Worm (Caenorhabditis elegans): Measurements from ENCODE around the gene C02B8.7.

The C02B8.7 gene

DNA sequence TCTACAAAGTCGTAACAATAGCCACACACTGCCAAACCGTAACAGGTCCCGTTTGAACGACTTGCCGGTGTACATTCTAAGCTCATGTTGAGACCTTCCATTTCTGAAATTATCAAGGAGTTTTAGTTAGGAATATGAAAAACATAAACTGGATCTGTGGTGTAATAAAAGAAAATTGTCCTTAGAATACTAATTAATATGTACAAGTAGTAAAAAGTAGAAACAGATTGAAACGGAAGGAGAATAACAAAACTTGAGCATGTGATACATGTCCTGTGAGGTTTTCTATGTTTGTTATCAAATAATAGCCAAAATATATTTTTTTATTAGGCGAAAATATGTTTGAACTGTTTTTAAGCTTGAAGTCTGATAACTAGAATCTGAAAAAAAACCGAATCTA, 8.1 kb downstream of the C02B8.7 start, which contains the start of gene frpr-1:
Gene frpr-1, minus strand, starts transcription at position 101 of the 400 bp plus-strand sequence.
- TF ChIP-seq hlh-17 (GFP tag; optimal IDR thresholded peaks at IDR 0.05; ENCODE audit: borderline replicate concordance) = no peak
- no peak for TF ChIP-seq lin-14 (GFP tag; optimal IDR thresholded peaks at IDR 0.05)
- no peak for TF ChIP-seq lin-13 (GFP tag; optimal IDR thresholded peaks at IDR 0.05)
- no peak for TF ChIP-seq aha-1 (tag; optimal IDR thresholded peaks at IDR 0.05)
- TF ChIP-seq ceh-88 (GFP tag; IDR thresholded peaks at IDR 0.05) = no peak
- no peak for TF ChIP-seq ceh-82 (tag; optimal IDR thresholded peaks at IDR 0.05)
- no peak for TF ChIP-seq hlh-4 (tag; optimal IDR thresholded peaks at IDR 0.05)
- no peak for TF ChIP-seq unc-30 (tag; optimal IDR thresholded peaks at IDR 0.05)
- TF ChIP-seq ceh-8 (GFP tag; optimal IDR thresholded peaks at IDR 0.05) = no peak
- no peak for TF ChIP-seq lin-15B (tag; optimal IDR thresholded peaks at IDR 0.05)
- TF ChIP-seq tlp-1 (tag; optimal IDR thresholded peaks at IDR 0.05) = no peak
- TF ChIP-seq lir-3 (tag; optimal IDR thresholded peaks at IDR 0.05; ENCODE audit: poor library complexity) = no peak
- TF ChIP-seq efl-3 (GFP tag; optimal IDR thresholded peaks at IDR 0.05) = no peak
- no peak for TF ChIP-seq vab-15 (tag; optimal IDR thresholded peaks at IDR 0.05)
- TF ChIP-seq nhr-85 (tag) = no peak
- TF ChIP-seq mep-1 (tag; optimal IDR thresholded peaks at IDR 0.05) = no peak

DNA sequence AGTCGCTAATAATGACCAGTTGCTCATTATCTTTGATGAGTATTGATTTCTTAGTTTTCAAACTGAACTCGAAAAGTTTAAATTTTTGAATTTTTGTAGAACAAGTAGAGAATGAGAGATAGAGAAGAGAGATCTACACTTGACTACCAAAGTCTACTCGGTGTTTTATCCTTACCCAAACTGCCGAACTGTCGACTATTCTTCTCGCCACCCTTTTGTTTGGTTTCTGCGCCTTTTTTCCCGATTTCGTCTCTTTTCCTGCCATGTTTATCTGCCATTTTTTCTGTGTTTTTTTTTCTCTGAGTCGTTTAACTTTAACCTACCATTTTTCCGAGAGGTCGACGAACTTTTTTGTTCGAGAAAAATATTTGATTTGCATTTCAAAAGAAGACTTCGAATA, 14.5 kb downstream of the C02B8.7 start, which contains the start of gene C02B8.12:
Gene C02B8.12, minus strand, starts transcription at position 175 of the 400 bp plus-strand sequence.
- TF ChIP-seq sup-37 (GFP tag; optimal IDR thresholded peaks at IDR 0.05) = no peak
- TF ChIP-seq hpl-2 (GFP tag; optimal IDR thresholded peaks at IDR 0.05) = no peak
- TF ChIP-seq lin-14 (GFP tag; optimal IDR thresholded peaks at IDR 0.05) = peak; percentile 15

DNA sequence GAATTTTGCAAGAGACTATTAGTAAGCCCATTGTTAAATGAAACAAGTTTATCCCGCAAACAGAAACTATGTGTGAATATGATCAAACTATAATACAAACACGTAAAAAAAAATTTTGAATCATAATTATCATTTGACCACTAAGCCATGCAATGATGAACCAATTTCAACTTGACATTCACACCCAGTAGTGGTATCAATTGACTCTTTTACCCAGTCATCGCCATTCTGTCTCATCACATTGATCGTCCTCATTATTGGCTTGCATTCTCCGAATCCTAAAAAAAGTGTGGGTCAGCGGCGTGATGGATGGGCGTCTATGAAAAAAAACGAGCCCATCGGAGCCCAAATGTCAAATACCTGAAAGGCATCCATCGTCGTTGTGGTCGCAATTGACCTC, 17.4 kb downstream of the C02B8.7 start:
- TF ChIP-seq unc-98 (GFP tag; IDR thresholded peaks at IDR 0.05) (no peak), ceh-63 (GFP tag; optimal IDR thresholded peaks at IDR 0.05) (no peak), pqm-1 (tag; optimal IDR thresholded peaks at IDR 0.05) (no peak), ces-1 (GFP tag; optimal IDR thresholded peaks at IDR 0.05) (no peak), hpl-2 (GFP tag; optimal IDR thresholded peaks at IDR 0.05) (no peak), efl-3 (GFP tag; optimal IDR thresholded peaks at IDR 0.05) (no peak), nhr-237 (tag; optimal IDR thresholded peaks at IDR 0.05) (no peak), dpl-1 (GFP tag; optimal IDR thresholded peaks at IDR 0.05) (no peak), unc-30 (tag; optimal IDR thresholded peaks at IDR 0.05) (no peak)

DNA sequence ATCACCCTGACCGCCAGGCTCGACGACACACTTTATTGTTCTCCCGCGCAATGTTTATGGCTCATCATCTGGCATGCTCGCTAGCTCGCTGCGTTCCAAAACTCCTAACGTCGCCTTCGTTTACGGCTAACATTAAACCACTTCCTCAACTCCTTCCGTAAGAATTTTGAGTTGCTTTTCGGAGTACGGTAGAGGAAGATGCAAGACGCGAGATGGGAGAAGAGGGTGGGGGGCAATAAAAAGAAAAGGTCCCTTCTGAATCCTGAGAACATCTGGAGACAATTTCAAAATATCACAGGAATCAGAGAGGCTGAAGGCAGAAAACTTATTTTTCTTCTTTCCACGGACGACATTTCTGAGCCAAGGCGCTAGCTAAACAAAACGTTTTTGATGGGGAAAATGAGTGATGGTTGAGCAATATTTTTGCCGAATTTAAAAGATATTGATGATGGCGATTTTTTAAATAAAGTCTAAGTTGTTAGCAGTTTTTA, 19.8 kb downstream of the C02B8.7 start:
- TF ChIP-seq nhr-71 (tag; optimal IDR thresholded peaks at IDR 0.05) (no peak), ceh-8 (GFP tag; optimal IDR thresholded peaks at IDR 0.05) (no peak), sup-37 (GFP tag; optimal IDR thresholded peaks at IDR 0.05) (no peak), unc-86 (tag; optimal IDR thresholded peaks at IDR 0.05) (no peak), fkh-4 (tag; optimal IDR thresholded peaks at IDR 0.05; ENCODE audit: borderline replicate concordance) (peak; percentile 62), ets-5 (GFP tag; IDR thresholded peaks at IDR 0.05) (no peak), ceh-88 (GFP tag; IDR thresholded peaks at IDR 0.05) (no peak), tlp-1 (tag; optimal IDR thresholded peaks at IDR 0.05) (no peak), nhr-20 (tag; optimal IDR thresholded peaks at IDR 0.05) (no peak), F16B12.6 (tag; optimal IDR thresholded peaks at IDR 0.05) (no peak), fkh-10 (GFP tag; optimal IDR thresholded peaks at IDR 0.05) (no peak), dsc-1 (tag; optimal IDR thresholded peaks at IDR 0.05) (peak; percentile 84), ceh-82 (tag; optimal IDR thresholded peaks at IDR 0.05) (no peak)

DNA sequence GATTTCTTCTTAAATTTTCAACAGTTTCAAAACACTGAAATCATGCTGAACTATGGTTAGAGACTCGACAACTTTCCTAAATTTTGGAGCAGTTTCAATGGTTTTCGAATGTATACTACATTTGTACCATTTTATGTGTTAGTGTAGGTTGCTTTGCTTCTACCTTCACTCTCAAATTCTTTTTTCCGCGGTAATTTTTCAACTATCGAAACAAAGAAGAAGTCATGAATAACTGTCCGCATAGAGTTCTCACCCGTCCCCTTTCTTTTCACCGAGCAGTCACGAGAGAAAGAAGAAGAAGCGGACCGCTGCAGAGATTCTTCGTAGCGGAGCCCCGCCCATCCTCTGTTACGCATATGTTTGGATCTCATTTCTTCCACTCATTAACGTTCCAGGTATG, 21.5 kb downstream of the C02B8.7 start, which contains the start of gene hlh-8:
Gene hlh-8, plus strand, starts transcription at position 301 of the 400 bp plus-strand sequence.
- TF ChIP-seq swsn-7 (tag; optimal IDR thresholded peaks at IDR 0.05) (no peak), nhr-85 (tag) (peak; percentile 58)
